Fruit fly (Drosophila melanogaster): ENCODE results near the gene side-VII.

- TF ChIP-seq Dll (optimal IDR thresholded peaks at IDR 0.05) = peak; percentile 14
- TF ChIP-seq psq (optimal IDR thresholded peaks at IDR 0.05) = no peak
- no peak for TF ChIP-seq usp (GFP tag; optimal IDR thresholded peaks at IDR 0.05)
- no peak for TF ChIP-seq EcR (GFP tag; optimal IDR thresholded peaks at IDR 0.05)
- no peak for TF ChIP-seq pan (optimal IDR thresholded peaks at IDR 0.05)
- TF ChIP-seq CG8478 (optimal IDR thresholded peaks at IDR 0.05) = peak; percentile 30
These were observed 35.4 kb downstream of the side-VII start for dm6 chr3R:9704183-9705007.
